Worm (Caenorhabditis elegans) whole organism, L1 larva: ENCODE data around the gene kxd-1.

Experiments used
- ama-1 ChIP-seq: fragments of 150-350 bp; optimal IDR thresholded peaks from 2 replicates; lab custom pipeline; 2014
- skn-1 ChIP-seq: fragments of 150-350 bp; optimal IDR thresholded peaks from 2 replicates; lab custom pipeline; 2014; ENCODE audit warnings: missing biosample characterization, missing genetic modification characterization

DNA sequence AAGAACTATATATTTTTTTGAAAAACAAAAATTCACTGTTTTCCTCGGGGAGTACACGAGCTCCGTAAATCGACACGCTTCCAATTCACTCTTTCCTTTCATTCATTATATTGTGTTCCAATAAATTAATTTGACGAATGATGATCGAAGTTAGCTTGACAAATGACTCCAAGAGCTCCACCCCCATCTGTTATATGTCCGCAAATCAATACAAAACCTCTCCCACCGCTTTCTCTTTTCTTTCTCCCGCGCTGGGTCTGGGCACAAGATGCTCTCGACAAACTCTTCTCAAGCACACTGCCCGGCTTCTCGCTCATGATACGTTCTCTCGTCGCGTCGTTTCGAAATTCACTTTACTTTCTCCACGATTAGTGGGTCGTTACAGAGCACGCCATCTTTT lies 2.7 kb downstream of the kxd-1 start, which contains the start of gene C13F10.1:
- no peak for TF ChIP-seq ama-1
- TF ChIP-seq skn-1 (tag; lab: Kevin White, UChicago) = no peak
